Worm (Caenorhabditis elegans) whole organism, L3 larva: ENCODE measurements around the gene F16B4.7.

Source experiments
- R02D3.7 ChIP-seq: fragments of 150-350 bp; optimal IDR thresholded peaks from 2 replicates; lab custom pipeline; 2014; ENCODE audit warnings: missing biosample characterization, missing genetic modification characterization
- ZK546.5 ChIP-seq: sonication (generic microtip); optimal IDR thresholded peaks from 2 replicates; lab custom pipeline; 2017; ENCODE audit warnings: missing biosample characterization, missing genetic modification characterization
- fkh-2 ChIP-seq: fragments of 150-350 bp; optimal IDR thresholded peaks from 2 replicates; lab custom pipeline; 2014; ENCODE audit warnings: missing biosample characterization, missing genetic modification reagents, missing genetic modification characterization
- hmg-11 ChIP-seq: sonication (generic microtip); optimal IDR thresholded peaks from 2 replicates; lab custom pipeline; 2016; ENCODE audit warnings: missing genetic modification characterization, missing compliant biosample characterization
- lsy-12 ChIP-seq: sonication (generic microtip); optimal IDR thresholded peaks from 2 replicates; lab custom pipeline; 2016; ENCODE audit warnings: mild to moderate bottlenecking, missing genetic modification characterization, missing compliant biosample characterization
- nhr-77 ChIP-seq: fragments of 150-350 bp; optimal IDR thresholded peaks from 2 replicates; lab custom pipeline; 2014; ENCODE audit warnings: missing biosample characterization, missing genetic modification characterization
- unc-62 ChIP-seq: fragments of 150-350 bp; sonication (generic microtip); optimal IDR thresholded peaks from 4 replicates; lab custom pipeline; 2014; ENCODE audit warnings: missing biosample characterization, missing genetic modification reagents, missing genetic modification characterization
- ztf-11 ChIP-seq: fragments of 150-350 bp; optimal IDR thresholded peaks from 2 replicates; lab custom pipeline; 2014; ENCODE audit warnings: missing biosample characterization, missing genetic modification characterization

DNA sequence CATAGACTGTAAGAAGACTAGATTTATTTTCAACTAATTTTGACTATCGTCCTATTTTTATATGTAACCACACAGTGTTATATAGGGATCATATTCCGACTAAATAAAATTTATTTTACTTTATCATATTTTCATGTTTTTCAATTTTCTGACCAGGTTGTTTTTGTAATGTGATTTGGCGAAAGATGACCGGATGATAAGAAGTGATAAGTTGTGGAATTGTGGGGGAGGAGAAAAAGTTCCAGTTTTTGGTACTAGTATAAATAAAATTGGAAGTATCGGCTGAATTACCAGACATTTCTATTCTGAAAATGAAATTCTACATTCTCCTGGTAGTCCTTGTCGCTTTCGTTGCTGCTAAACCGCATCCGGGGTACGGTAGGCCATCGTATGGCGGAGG lies at the start of gene F16B4.7:
- no peak for TF ChIP-seq unc-62 (GFP tag; lab: Kevin White, UChicago)
- TF ChIP-seq lsy-12 (tag; lab: Kevin White, UChicago) = no peak
- no peak for TF ChIP-seq hmg-11 (tag; lab: Kevin White, UChicago)
- TF ChIP-seq R02D3.7 (tag; lab: Kevin White, UChicago) = no peak
- TF ChIP-seq ztf-11 (tag; lab: Kevin White, UChicago) = no peak
- no peak for TF ChIP-seq nhr-77
- TF ChIP-seq fkh-2 (tag; lab: Kevin White, UChicago) = no peak
- no peak for TF ChIP-seq ZK546.5
